Worm (Caenorhabditis elegans) whole organism, mixed stage, embryonic: ENCODE measurements around the gene srh-37.
A peak's percentile ranks its signal among the peaks of the same experiment; 100 is the strongest.

Experiments
- M03D4.4 ChIP-seq: sonication (generic microtip); optimal IDR thresholded peaks from 2 replicates; lab custom pipeline; 2017; ENCODE audit warnings: mild to moderate bottlenecking, missing genetic modification characterization, missing compliant biosample characterization
- blmp-1 ChIP-seq: fragments of 150-350 bp; optimal IDR thresholded peaks from 2 replicates; lab custom pipeline; 2014; ENCODE audit warnings: missing biosample characterization, missing genetic modification characterization
- ceh-39 ChIP-seq: fragments of 150-350 bp; optimal IDR thresholded peaks from 2 replicates; lab custom pipeline; 2014; ENCODE audit warnings: missing biosample characterization, missing genetic modification characterization
- ceh-43 ChIP-seq: fragments of 200-800 bp; sonication (Bioruptor generic); optimal IDR thresholded peaks from 2 replicates; lab custom pipeline; 2018; ENCODE audit warnings: mild to moderate bottlenecking, missing genetic modification characterization, moderate library complexity, missing compliant biosample characterization
- ces-1 ChIP-seq: fragments of 150-350 bp; optimal IDR thresholded peaks from 2 replicates; lab custom pipeline; 2014; ENCODE audit warnings: missing biosample characterization, missing genetic modification reagents, missing genetic modification characterization
- cnd-1 ChIP-seq: fragments of 200-800 bp; sonication (Bioruptor generic); optimal IDR thresholded peaks from 2 replicates; lab custom pipeline; 2018; ENCODE audit warnings: mild to moderate bottlenecking, missing genetic modification characterization, missing compliant biosample characterization
- drap-1 ChIP-seq: fragments of 200-800 bp; sonication (Bioruptor generic); optimal IDR thresholded peaks from 3 replicates; lab custom pipeline; 2018; ENCODE audit warnings: mild to moderate bottlenecking, missing genetic modification characterization, missing compliant biosample characterization
- elt-3 ChIP-seq: fragments of 150-350 bp; optimal IDR thresholded peaks from 2 replicates; lab custom pipeline; 2014; ENCODE audit warnings: missing biosample characterization, missing genetic modification characterization
- flh-1 ChIP-seq: fragments of 200-800 bp; sonication (Bioruptor generic); optimal IDR thresholded peaks from 2 replicates; lab custom pipeline; 2018; ENCODE audit warnings: mild to moderate bottlenecking, missing genetic modification characterization, moderate library complexity, missing compliant biosample characterization
- ham-2 ChIP-seq: fragments of 200-800 bp; sonication (Bioruptor generic); optimal IDR thresholded peaks from 2 replicates; lab custom pipeline; 2018; ENCODE audit warnings: mild to moderate bottlenecking, missing genetic modification characterization, missing compliant biosample characterization
- hlh-1 ChIP-seq: fragments of 150-350 bp; optimal IDR thresholded peaks from 2 replicates; lab custom pipeline; 2014; ENCODE audit warnings: missing biosample characterization, missing genetic modification reagents, missing genetic modification characterization
- lin-13 ChIP-seq: fragments of 150-350 bp; optimal IDR thresholded peaks from 2 replicates; lab custom pipeline; 2014; ENCODE audit warnings: missing biosample characterization, missing genetic modification characterization
- lsy-2 ChIP-seq: fragments of 150-350 bp; optimal IDR thresholded peaks from 2 replicates; lab custom pipeline; 2014; ENCODE audit warnings: missing biosample characterization, missing genetic modification characterization
- mab-5 ChIP-seq: fragments of 150-350 bp; optimal IDR thresholded peaks from 2 replicates; lab custom pipeline; 2014; ENCODE audit warnings: missing biosample characterization, missing genetic modification characterization
- mep-1 ChIP-seq: fragments of 150-350 bp; optimal IDR thresholded peaks from 2 replicates; lab custom pipeline; 2017; ENCODE audit warnings: missing biosample characterization, missing genetic modification reagents, missing genetic modification characterization, inconsistent platforms
- mls-2 ChIP-seq: sonication (generic microtip); optimal IDR thresholded peaks from 2 replicates; lab custom pipeline; 2016; ENCODE audit warnings: mild to moderate bottlenecking, missing genetic modification characterization, moderate library complexity, missing compliant biosample characterization
- nhr-12 ChIP-seq: fragments of 150-350 bp; optimal IDR thresholded peaks from 2 replicates; lab custom pipeline; 2014; ENCODE audit warnings: missing biosample characterization, missing genetic modification characterization
- nhr-237 ChIP-seq: fragments of 150-350 bp; optimal IDR thresholded peaks from 2 replicates; lab custom pipeline; 2014; ENCODE audit warnings: missing biosample characterization, missing genetic modification characterization
- nhr-28 ChIP-seq: fragments of 150-350 bp; optimal IDR thresholded peaks from 2 replicates; lab custom pipeline; 2014; ENCODE audit warnings: missing biosample characterization, missing genetic modification characterization
- nhr-76 ChIP-seq: sonication (generic microtip); optimal IDR thresholded peaks from 2 replicates; lab custom pipeline; 2017; ENCODE audit warnings: missing biosample characterization, missing genetic modification characterization
- pha-4 ChIP-seq: fragments of 150-350 bp; optimal IDR thresholded peaks from 2 replicates; lab custom pipeline; 2018; ENCODE audit warnings: missing biosample characterization, missing genetic modification reagents, missing genetic modification characterization
- sem-2 ChIP-seq: fragments of 200-800 bp; sonication (Bioruptor generic); optimal IDR thresholded peaks from 2 replicates; lab custom pipeline; 2018; ENCODE audit warnings: mild to moderate bottlenecking, missing genetic modification characterization, missing compliant biosample characterization
- snpc-4 ChIP-seq: fragments of 150-350 bp; optimal IDR thresholded peaks from 2 replicates; lab custom pipeline; 2014; ENCODE audit warnings: missing biosample characterization, missing genetic modification characterization
- sptf-1 ChIP-seq: sonication (generic microtip); optimal IDR thresholded peaks from 2 replicates; lab custom pipeline; 2017; ENCODE audit warnings: mild to moderate bottlenecking, missing genetic modification characterization, moderate library complexity, missing compliant biosample characterization
- unc-120 ChIP-seq: sonication (generic microtip); optimal IDR thresholded peaks from 2 replicates; lab custom pipeline; 2017; ENCODE audit warnings: missing genetic modification characterization, missing compliant biosample characterization; ENCODE audit not compliant: poor library complexity, severe bottlenecking
- unc-39 ChIP-seq: fragments of 150-350 bp; optimal IDR thresholded peaks from 2 replicates; lab custom pipeline; 2014; ENCODE audit warnings: missing biosample characterization, missing genetic modification characterization
- unc-62 ChIP-seq: fragments of 150-350 bp; optimal IDR thresholded peaks from 2 replicates; lab custom pipeline; 2014; ENCODE audit warnings: missing biosample characterization, missing genetic modification reagents, missing genetic modification characterization
- zip-8 ChIP-seq: fragments of 150-350 bp; optimal IDR thresholded peaks from 2 replicates; lab custom pipeline; 2014; ENCODE audit warnings: missing biosample characterization, missing genetic modification characterization

The srh-37 gene

DNA sequence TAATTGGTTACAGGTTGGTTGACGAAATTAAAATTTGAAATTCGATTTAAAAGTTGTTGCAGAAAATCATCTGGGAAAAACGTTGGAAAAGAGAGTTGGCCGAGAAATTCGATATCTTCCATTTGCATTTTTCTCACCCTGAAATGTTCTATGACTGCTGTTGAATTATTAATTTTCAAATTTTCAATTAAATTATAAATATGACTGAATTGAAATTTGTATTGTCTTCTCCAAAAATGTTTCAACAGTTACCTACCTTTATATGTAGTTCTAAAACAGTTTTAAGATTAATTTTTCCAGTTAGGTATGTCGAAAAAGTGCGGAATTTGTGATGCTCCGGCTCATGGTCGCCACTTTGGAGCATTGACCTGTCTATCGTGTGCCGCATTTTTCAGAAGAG lies 25.6 kb downstream of the srh-37 start, which contains the start of gene nhr-211:
nhr-211 (plus strand) TSS at position 301 of the 400 bp plus-strand sequence.
- no peak for TF ChIP-seq nhr-12 (tag; lab: Kevin White, UChicago)

DNA sequence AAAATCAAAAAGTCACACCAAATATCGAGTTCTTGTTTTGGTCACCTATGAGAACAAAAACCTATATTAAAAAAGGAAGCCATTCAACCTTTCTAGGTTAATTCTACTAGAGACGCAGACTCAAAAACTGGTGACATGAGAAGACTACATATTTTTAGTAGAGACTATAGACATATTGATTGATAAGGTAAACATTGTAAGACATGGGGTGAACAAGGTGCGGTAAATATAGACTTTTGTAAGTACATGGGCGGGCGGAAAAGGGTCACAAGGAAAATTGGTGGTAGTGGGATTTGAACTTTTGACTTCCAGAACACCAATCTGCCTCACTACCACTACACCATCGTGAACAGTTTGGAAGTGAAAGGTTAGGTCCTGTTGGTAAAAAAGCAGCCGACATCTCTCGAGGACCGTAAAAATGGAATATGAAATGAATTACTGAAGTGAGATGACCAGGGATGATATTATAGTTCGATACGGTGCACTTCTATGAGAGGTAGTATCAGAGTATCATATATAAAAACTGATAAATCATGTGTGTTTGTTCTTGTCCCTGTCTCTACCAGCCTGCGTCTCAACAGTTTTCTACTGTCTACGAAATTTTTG lies 27.9 kb downstream of the srh-37 start, which contains the start of gene nhr-212:
nhr-212 (plus strand) TSS at position 573 of the 606 bp plus-strand sequence.
- TF ChIP-seq pha-4 (peak; percentile 6), lsy-2 (tag; lab: Kevin White, UChicago) (no peak), ceh-43 (GFP tag; lab: Kevin White, UChicago) (no peak), nhr-237 (no peak)

DNA sequence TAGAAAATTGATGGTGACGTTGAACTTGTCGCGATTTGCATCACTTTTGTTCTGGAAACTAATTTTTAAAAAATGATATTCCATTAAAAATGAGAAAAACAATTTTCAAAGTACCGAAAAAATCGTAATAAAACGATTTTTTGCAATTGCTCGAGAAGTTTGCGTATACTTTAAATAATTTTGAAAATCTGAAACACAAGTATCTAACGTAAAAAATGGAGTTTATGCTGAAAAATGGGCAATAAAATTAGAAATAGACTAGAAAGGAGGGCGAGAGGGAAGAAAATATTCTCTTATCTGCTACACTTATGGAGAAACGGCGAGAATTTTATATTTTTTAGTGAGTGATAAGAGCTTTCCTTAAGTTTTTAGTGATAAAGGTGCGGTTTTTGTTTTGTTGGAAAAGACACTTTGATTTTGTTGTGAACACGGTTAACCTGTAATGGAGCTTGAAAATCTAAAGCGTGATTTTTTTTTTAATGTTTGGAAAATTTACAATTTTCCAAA lies 29.0 kb downstream of the srh-37 start, which contains the start of gene nhr-130:
nhr-130 (minus strand) TSS at position 51 of the 507 bp plus-strand sequence.
- TF ChIP-seq mab-5 (tag; lab: Kevin White, UChicago) (no peak), ham-2 (GFP tag; lab: Kevin White, UChicago) (no peak), nhr-12 (tag; lab: Kevin White, UChicago) (no peak), flh-1 (GFP tag; lab: Kevin White, UChicago) (no peak), sptf-1 (tag; lab: Kevin White, UChicago) (no peak), ces-1 (GFP tag; lab: Kevin White, UChicago) (no peak), drap-1 (GFP tag; lab: Kevin White, UChicago) (no peak), ceh-39 (tag; lab: Kevin White, UChicago) (no peak), mls-2 (tag; lab: Kevin White, UChicago) (no peak), mep-1 (tag; lab: Kevin White, UChicago) (no peak), blmp-1 (tag; lab: Kevin White, UChicago) (no peak)

DNA sequence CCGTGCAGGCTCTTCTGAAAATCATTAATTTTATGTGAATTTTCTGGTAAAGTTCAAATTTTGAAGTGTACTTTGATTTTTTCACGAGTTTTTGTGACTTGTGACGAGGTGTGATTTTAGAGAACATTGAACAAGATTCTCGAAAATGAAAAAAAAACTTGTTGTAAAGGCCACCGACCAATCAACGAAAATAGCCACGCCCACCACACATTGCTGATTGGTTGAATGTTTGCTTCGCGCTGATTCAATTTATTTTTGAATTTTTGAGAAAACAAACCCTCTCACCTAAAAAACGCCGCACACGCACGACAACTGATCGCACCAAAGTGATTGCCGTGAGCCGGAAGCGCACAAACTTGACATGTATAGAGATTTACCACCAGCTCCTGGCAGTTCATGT lies 29.5 kb downstream of the srh-37 start:
- TF ChIP-seq mep-1 (tag; lab: Kevin White, UChicago) (no peak), lin-13 (tag; lab: Kevin White, UChicago) (no peak), sem-2 (GFP tag; lab: Kevin White, UChicago) (no peak), ceh-43 (GFP tag; lab: Kevin White, UChicago) (no peak), flh-1 (GFP tag; lab: Kevin White, UChicago) (no peak), M03D4.4 (tag; lab: Kevin White, UChicago) (no peak), nhr-76 (tag; lab: Kevin White, UChicago) (no peak), unc-39 (tag; lab: Kevin White, UChicago) (no peak), pha-4 (no peak), zip-8 (tag; lab: Kevin White, UChicago) (no peak), nhr-28 (tag; lab: Kevin White, UChicago) (no peak), unc-120 (tag; lab: Kevin White, UChicago) (no peak), cnd-1 (tag; lab: Kevin White, UChicago) (no peak), hlh-1 (tag; lab: Kevin White, UChicago) (no peak), nhr-237 (no peak), nhr-12 (tag; lab: Kevin White, UChicago) (no peak), elt-3 (tag; lab: Kevin White, UChicago) (no peak), unc-62 (GFP tag; lab: Kevin White, UChicago) (no peak), drap-1 (GFP tag; lab: Kevin White, UChicago) (no peak)

DNA sequence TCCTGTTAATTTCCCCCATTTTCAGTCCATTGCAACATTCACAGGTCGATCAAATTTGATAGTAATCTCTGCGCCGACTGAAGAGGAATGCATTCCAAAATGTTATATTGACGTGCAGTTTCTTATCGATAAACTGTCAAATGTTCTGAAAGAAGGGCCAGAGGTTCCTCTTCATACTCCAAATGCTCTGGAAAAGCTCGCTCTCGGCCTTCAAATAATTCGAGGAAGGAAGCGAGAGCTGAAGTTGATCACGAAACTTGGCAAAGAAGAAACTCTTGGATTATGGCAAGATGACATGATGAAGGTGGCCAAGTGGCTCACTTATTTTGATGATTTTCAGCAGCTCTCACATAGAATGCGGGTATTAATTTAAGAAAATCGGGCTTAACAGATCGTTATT lies 33.3 kb downstream of the srh-37 start:
- TF ChIP-seq ham-2 (GFP tag; lab: Kevin White, UChicago) (no peak), mep-1 (tag; lab: Kevin White, UChicago) (no peak), snpc-4 (tag; lab: Kevin White, UChicago) (no peak), unc-62 (GFP tag; lab: Kevin White, UChicago) (no peak), nhr-76 (tag; lab: Kevin White, UChicago) (no peak), sptf-1 (tag; lab: Kevin White, UChicago) (no peak), drap-1 (GFP tag; lab: Kevin White, UChicago) (no peak), mls-2 (tag; lab: Kevin White, UChicago) (no peak), flh-1 (GFP tag; lab: Kevin White, UChicago) (no peak), M03D4.4 (tag; lab: Kevin White, UChicago) (no peak), cnd-1 (tag; lab: Kevin White, UChicago) (no peak), unc-120 (tag; lab: Kevin White, UChicago) (no peak), hlh-1 (tag; lab: Kevin White, UChicago) (no peak), elt-3 (tag; lab: Kevin White, UChicago) (no peak), zip-8 (tag; lab: Kevin White, UChicago) (no peak), sem-2 (GFP tag; lab: Kevin White, UChicago) (no peak)
